Worm (Caenorhabditis elegans): Measurements from ENCODE around the gene C49C3.15.
A peak's percentile ranks its signal among the peaks of the same experiment; 100 is the strongest.

The C49C3.15 gene

ce11 chrIV:17333542-17334281 is at the start of gene C49C3.15:
Gene C49C3.15 (plus strand): TSS chrIV:17334231.
- TF ChIP-seq elt-4 (tag; optimal IDR thresholded peaks at IDR 0.05) (no peak), fkh-6 (tag; optimal IDR thresholded peaks at IDR 0.05) (no peak), unc-55 (GFP tag; optimal IDR thresholded peaks at IDR 0.05) (peak; percentile 38), ceh-34 (tag; optimal IDR thresholded peaks at IDR 0.05) (no peak), nfya-1 (tag; optimal IDR thresholded peaks at IDR 0.05) (peak; percentile 15), ceh-31 (tag; optimal IDR thresholded peaks at IDR 0.05) (peak; percentile 21), hlh-30 (tag; optimal IDR thresholded peaks at IDR 0.05; ENCODE audit: insufficient read depth) (peak; percentile 77), odd-2 (tag; optimal IDR thresholded peaks at IDR 0.05) (no peak)

ce11 chrIV:17285263-17285662 is 48.8 kb upstream of the C49C3.15 start:
- TF ChIP-seq hlh-6 (tag; optimal IDR thresholded peaks at IDR 0.05) (no peak), rnt-1 (tag; optimal IDR thresholded peaks at IDR 0.05) (no peak), unc-42 (tag; optimal IDR thresholded peaks at IDR 0.05) (peak; percentile 17)

- no peak for TF ChIP-seq pros-1 (tag; optimal IDR thresholded peaks at IDR 0.05)
- TF ChIP-seq pha-2 (tag; optimal IDR thresholded peaks at IDR 0.05), result no peak
- no peak for TF ChIP-seq K02D7.2 (tag; optimal IDR thresholded peaks at IDR 0.05)
- TF ChIP-seq hlh-8 (tag; optimal IDR thresholded peaks at IDR 0.05), result no peak
- no peak for TF ChIP-seq zip-5 (tag; optimal IDR thresholded peaks at IDR 0.05)
- no peak for TF ChIP-seq lin-11 (tag; optimal IDR thresholded peaks at IDR 0.05)
Observed at ce11 chrIV:17287908-17288675, 45.9 kb upstream of the C49C3.15 start, which contains the start of gene zipt-7.1. Gene zipt-7.1 (minus strand): TSS chrIV:17288139.

- TF ChIP-seq elt-2 (tag; optimal IDR thresholded peaks at IDR 0.05), result no peak
- TF ChIP-seq unc-42 (tag; optimal IDR thresholded peaks at IDR 0.05), result peak; percentile 72
Observed at ce11 chrIV:17291629-17292199, 42.3 kb upstream of the C49C3.15 start, which contains the start of the genes T28F3.11 and slc-17.4. Gene T28F3.11 (minus strand): TSS chrIV:17291679. Gene slc-17.4 (minus strand): TSS chrIV:17291733.

ce11 chrIV:17292350-17292749 is 41.7 kb upstream of the C49C3.15 start:
- no peak for TF ChIP-seq C08G9.2 (tag; optimal IDR thresholded peaks at IDR 0.05)
- TF ChIP-seq unc-86 (tag; optimal IDR thresholded peaks at IDR 0.05), result no peak

- no peak for TF ChIP-seq ama-1 (optimal IDR thresholded peaks at IDR 0.05)
- no peak for TF ChIP-seq zip-5 (tag; optimal IDR thresholded peaks at IDR 0.05)
- no peak for TF ChIP-seq ceh-24 (tag; optimal IDR thresholded peaks at IDR 0.05)
- no peak for TF ChIP-seq ceh-19 (GFP tag; optimal IDR thresholded peaks at IDR 0.05)
- no peak for TF ChIP-seq pros-1 (tag; optimal IDR thresholded peaks at IDR 0.05)
- TF ChIP-seq C38D4.7 (GFP tag; optimal IDR thresholded peaks at IDR 0.05), result no peak
- no peak for TF ChIP-seq ceh-22 (tag; optimal IDR thresholded peaks at IDR 0.05)
- TF ChIP-seq ceh-14 (tag; optimal IDR thresholded peaks at IDR 0.05), result no peak
- TF ChIP-seq ceh-48 (tag; optimal IDR thresholded peaks at IDR 0.05), result no peak
- TF ChIP-seq gmeb-2 (tag; optimal IDR thresholded peaks at IDR 0.05), result no peak
- no peak for TF ChIP-seq ztf-16 (tag; optimal IDR thresholded peaks at IDR 0.05)
- TF ChIP-seq C08G9.2 (tag; optimal IDR thresholded peaks at IDR 0.05), result no peak
- TF ChIP-seq ahr-1 (tag; optimal IDR thresholded peaks at IDR 0.05), result no peak
- TF ChIP-seq sox-4 (tag; optimal IDR thresholded peaks at IDR 0.05), result no peak
- no peak for TF ChIP-seq ceh-2 (tag; optimal IDR thresholded peaks at IDR 0.05)
Observed at ce11 chrIV:17293068-17293467, 41.0 kb upstream of the C49C3.15 start.

Measured in whole organism, late embryonic.